Worm (Caenorhabditis elegans): ENCODE results near the gene C17F4.8.

Gene C17F4.8

ce11 chrII:3241842-3242241 lies 7.2 kb upstream of the C17F4.8 start:
- no peak for TF ChIP-seq ceh-6 (GFP tag; optimal IDR thresholded peaks at IDR 0.05)
- no peak for TF ChIP-seq pros-1 (tag; optimal IDR thresholded peaks at IDR 0.05)
- no peak for TF ChIP-seq ceh-24 (tag; optimal IDR thresholded peaks at IDR 0.05)
- no peak for TF ChIP-seq ceh-48 (tag; optimal IDR thresholded peaks at IDR 0.05)
- TF ChIP-seq T23F11.4 (GFP tag; optimal IDR thresholded peaks at IDR 0.05), result no peak
- TF ChIP-seq sdc-2 (tag; optimal IDR thresholded peaks at IDR 0.05), result no peak
- TF ChIP-seq ceh-31 (tag; optimal IDR thresholded peaks at IDR 0.05), result no peak
- no peak for TF ChIP-seq K02D7.2 (tag; optimal IDR thresholded peaks at IDR 0.05)
- no peak for TF ChIP-seq tbx-2 (tag; optimal IDR thresholded peaks at IDR 0.05)
- no peak for TF ChIP-seq pat-9 (tag; optimal IDR thresholded peaks at IDR 0.05)
- no peak for TF ChIP-seq Y22D7AL.16 (tag; optimal IDR thresholded peaks at IDR 0.05)
- TF ChIP-seq ceh-34 (tag; optimal IDR thresholded peaks at IDR 0.05), result no peak
- no peak for TF ChIP-seq mec-3 (tag; optimal IDR thresholded peaks at IDR 0.05; ENCODE audit: borderline replicate concordance)
- no peak for TF ChIP-seq nhr-232 (tag; optimal IDR thresholded peaks at IDR 0.05)
- no peak for TF ChIP-seq ceh-18 (tag; optimal IDR thresholded peaks at IDR 0.05)

- TF ChIP-seq che-1 (tag; optimal IDR thresholded peaks at IDR 0.05) (no peak), unc-3 (GFP tag; conservative IDR thresholded peaks at IDR 0.05) (no peak), unc-3 (tag; optimal IDR thresholded peaks at IDR 0.05) (no peak), ceh-30 (tag; optimal IDR thresholded peaks at IDR 0.05) (no peak)
Observed at ce11 chrII:3240207-3240606, 5.6 kb upstream of the C17F4.8 start, which contains the start of gene C17F4.3. TSS of gene C17F4.3 (plus strand) at chrII:3240507.

ce11 chrII:3237038-3237521 lies 2.5 kb upstream of the C17F4.8 start, which contains the start of the genes srz-67 and C17F4.11:
TSS of gene srz-67 (minus strand) at chrII:3237138.
TSS of gene C17F4.11 (plus strand) at chrII:3237471.
- no peak for TF ChIP-seq unc-86 (tag; optimal IDR thresholded peaks at IDR 0.05)
- no peak for TF ChIP-seq C08G9.2 (tag; optimal IDR thresholded peaks at IDR 0.05)
- TF ChIP-seq pros-1 (tag; optimal IDR thresholded peaks at IDR 0.05), result no peak
- no peak for TF ChIP-seq ceh-30 (tag; optimal IDR thresholded peaks at IDR 0.05)
- no peak for TF ChIP-seq ceh-9 (tag; optimal IDR thresholded peaks at IDR 0.05)
- TF ChIP-seq gmeb-2 (tag; optimal IDR thresholded peaks at IDR 0.05), result no peak
- no peak for TF ChIP-seq npax-4 (tag; optimal IDR thresholded peaks at IDR 0.05)
- TF ChIP-seq pax-1 (tag; optimal IDR thresholded peaks at IDR 0.05), result no peak
- TF ChIP-seq tbx-2 (tag; optimal IDR thresholded peaks at IDR 0.05), result no peak
- no peak for TF ChIP-seq ceh-34 (tag; optimal IDR thresholded peaks at IDR 0.05)
- TF ChIP-seq F13H6.1 (tag; optimal IDR thresholded peaks at IDR 0.05), result no peak
- TF ChIP-seq pha-2 (tag; optimal IDR thresholded peaks at IDR 0.05), result no peak
- TF ChIP-seq ahr-1 (tag; optimal IDR thresholded peaks at IDR 0.05), result no peak
- no peak for TF ChIP-seq unc-42 (tag; optimal IDR thresholded peaks at IDR 0.05)
- TF ChIP-seq sdc-2 (tag; optimal IDR thresholded peaks at IDR 0.05), result no peak
- no peak for TF ChIP-seq ttx-3 (tag; optimal IDR thresholded peaks at IDR 0.05)
- no peak for TF ChIP-seq che-1 (tag; optimal IDR thresholded peaks at IDR 0.05)
- TF ChIP-seq unc-3 (GFP tag; conservative IDR thresholded peaks at IDR 0.05), result no peak
- TF ChIP-seq unc-3 (tag; optimal IDR thresholded peaks at IDR 0.05), result no peak

DNA sequence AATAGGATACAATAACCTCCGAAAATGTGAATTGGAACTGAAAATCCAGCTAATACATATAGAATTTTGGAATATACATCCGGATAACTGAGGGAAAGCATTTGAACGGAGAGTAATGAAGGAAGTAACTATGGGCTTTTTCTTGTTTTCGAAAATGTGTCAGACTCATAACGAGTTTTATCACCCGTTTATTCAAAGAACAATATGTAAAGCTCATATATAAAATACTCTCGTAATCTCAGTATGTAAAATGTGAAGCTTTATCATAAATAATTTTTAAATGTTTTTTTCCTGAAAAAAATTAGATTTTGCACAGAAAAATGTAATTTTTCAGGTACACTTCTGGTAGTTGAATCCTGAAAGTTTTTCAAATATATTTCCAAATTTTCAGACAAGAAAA lies 4.2 kb downstream of the C17F4.8 start, which contains the start of gene srh-297:
Gene srh-297 (minus strand): TSS at position 101 of the 400 bp plus-strand sequence.
- TF ChIP-seq fkh-6 (tag; optimal IDR thresholded peaks at IDR 0.05) (no peak), dmd-4 (tag; optimal IDR thresholded peaks at IDR 0.05; ENCODE audit: borderline replicate concordance) (no peak), pqm-1 (tag; optimal IDR thresholded peaks at IDR 0.05) (no peak), hlh-8 (tag; optimal IDR thresholded peaks at IDR 0.05) (no peak), ztf-16 (tag; optimal IDR thresholded peaks at IDR 0.05) (no peak), ceh-31 (tag; optimal IDR thresholded peaks at IDR 0.05) (no peak), nhr-11 (tag; optimal IDR thresholded peaks at IDR 0.05) (no peak)

DNA sequence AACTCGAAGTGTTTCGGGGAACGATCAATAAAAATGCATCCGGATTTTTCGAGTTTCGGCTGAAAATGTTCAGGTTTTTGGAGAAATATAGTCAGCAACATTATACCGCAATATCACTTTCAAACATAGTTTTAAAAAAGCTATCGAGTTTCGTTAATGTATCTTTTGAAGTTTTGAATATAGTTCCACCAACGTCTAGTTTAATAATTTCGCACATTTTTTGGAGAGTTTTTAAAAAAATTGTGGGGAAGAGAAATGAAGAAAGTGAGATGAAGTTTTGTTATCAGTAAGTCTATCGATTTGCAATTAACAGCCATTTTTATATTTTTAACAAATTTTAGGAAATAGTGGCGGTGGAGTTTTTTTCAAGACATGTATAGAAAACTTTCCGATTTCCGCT lies 8.8 kb downstream of the C17F4.8 start, which contains the start of gene ZC239.17:
Gene ZC239.17 (minus strand): TSS at position 101 of the 400 bp plus-strand sequence.
- TF ChIP-seq pha-4 (tag; optimal IDR thresholded peaks at IDR 0.05), result no peak
- TF ChIP-seq dmd-4 (tag; optimal IDR thresholded peaks at IDR 0.05; ENCODE audit: borderline replicate concordance), result no peak
- no peak for TF ChIP-seq ama-1 (optimal IDR thresholded peaks at IDR 0.05)
- TF ChIP-seq fkh-10 (GFP tag; optimal IDR thresholded peaks at IDR 0.05), result no peak
- TF ChIP-seq che-1 (tag; optimal IDR thresholded peaks at IDR 0.05), result no peak
- no peak for TF ChIP-seq K09A11.1 (tag; optimal IDR thresholded peaks at IDR 0.05; ENCODE audit: insufficient read depth)
- TF ChIP-seq fax-1 (tag; optimal IDR thresholded peaks at IDR 0.05), result no peak
- no peak for TF ChIP-seq lim-6 (tag; optimal IDR thresholded peaks at IDR 0.05)
- TF ChIP-seq sox-4 (tag; optimal IDR thresholded peaks at IDR 0.05), result no peak
- no peak for TF ChIP-seq ahr-1 (tag; optimal IDR thresholded peaks at IDR 0.05)
- no peak for TF ChIP-seq unc-55 (GFP tag; optimal IDR thresholded peaks at IDR 0.05)
- TF ChIP-seq mec-3 (tag; optimal IDR thresholded peaks at IDR 0.05; ENCODE audit: borderline replicate concordance), result no peak

All from whole organism, late embryonic.